Worm (Caenorhabditis elegans) whole organism, L1 larva: ENCODE results near the gene ZK856.11.

Source experiments
- C16A3.4 ChIP-seq: fragments of 150-350 bp; optimal IDR thresholded peaks from 2 replicates; lab custom pipeline; 2014; ENCODE audit warnings: missing biosample characterization, missing genetic modification characterization
- C34B4.2 ChIP-seq: sonication (generic microtip); optimal IDR thresholded peaks from 2 replicates; lab custom pipeline; 2017; ENCODE audit warnings: mild to moderate bottlenecking, missing genetic modification characterization, missing compliant biosample characterization
- F16B12.6 ChIP-seq: fragments of 150-350 bp; optimal IDR thresholded peaks from 2 replicates; lab custom pipeline; 2014; ENCODE audit warnings: missing biosample characterization, missing genetic modification characterization
- blmp-1 ChIP-seq: fragments of 150-350 bp; optimal IDR thresholded peaks from 2 replicates; lab custom pipeline; 2014; ENCODE audit warnings: missing biosample characterization, missing genetic modification characterization
- ceh-63 ChIP-seq: fragments of 200-800 bp; sonication (Bioruptor generic); optimal IDR thresholded peaks from 2 replicates; lab custom pipeline; 2018; ENCODE audit warnings: mild to moderate bottlenecking, missing genetic modification characterization, missing compliant biosample characterization
- ceh-82 ChIP-seq, 3 experiments: fragments of 150-350 bp in 1 of 3; sonication (generic microtip) in 2 of 3; optimal IDR thresholded peaks; 2 replicates each; lab custom pipeline; 2014 to 2017; ENCODE audit warnings: missing biosample characterization in 3 of 3, missing genetic modification characterization in 3 of 3
- ces-1 ChIP-seq: fragments of 150-350 bp; optimal IDR thresholded peaks from 2 replicates; lab custom pipeline; 2014; ENCODE audit warnings: missing biosample characterization, missing genetic modification reagents, missing genetic modification characterization
- dpl-1 ChIP-seq, 3 experiments: fragments of 150-350 bp in 2 of 3; sonication (generic microtip) in 1 of 3; optimal IDR thresholded peaks; 2 replicates each; lab custom pipeline; 2014 to 2017; ENCODE audit warnings: missing biosample characterization in 3 of 3, missing genetic modification characterization in 3 of 3, missing genetic modification reagents in 3 of 3
- egl-13 ChIP-seq: sonication (generic microtip); optimal IDR thresholded peaks from 2 replicates; lab custom pipeline; 2016; ENCODE audit warnings: missing genotype, missing genetic modification reagents, missing genetic modification characterization, missing compliant biosample characterization
- elt-2 ChIP-seq: sonication (generic microtip); optimal IDR thresholded peaks from 2 replicates; lab custom pipeline; 2016; ENCODE audit warnings: missing genetic modification characterization, mild to moderate bottlenecking, inconsistent platforms, missing compliant biosample characterization, missing genetic modification reagents
- ets-5 ChIP-seq: fragments of 200-800 bp; sonication (Bioruptor generic); IDR thresholded peaks from 2 replicates; pipeline ENCODE4 v1.3.6; 2022; ENCODE audit warnings: missing genetic modification characterization, missing compliant biosample characterization
- fos-1 ChIP-seq: fragments of 150-350 bp; optimal IDR thresholded peaks from 2 replicates; lab custom pipeline; 2014; ENCODE audit warnings: missing biosample characterization, missing genetic modification characterization
- grh-1 ChIP-seq: fragments of 200-800 bp; sonication (Bioruptor generic); IDR thresholded peaks from 2 replicates; pipeline ENCODE4 v1.3.6; 2022; ENCODE audit warnings: missing genetic modification reagents, missing genetic modification characterization, missing compliant biosample characterization
- hpl-2 ChIP-seq: fragments of 150-350 bp; optimal IDR thresholded peaks from 2 replicates; lab custom pipeline; 2014; ENCODE audit warnings: missing biosample characterization, missing genetic modification reagents, missing genetic modification characterization
- irx-1 ChIP-seq: sonication (generic microtip); optimal IDR thresholded peaks from 2 replicates; lab custom pipeline; 2016; ENCODE audit warnings: missing genetic modification characterization, missing compliant biosample characterization
- jun-1 ChIP-seq: fragments of 150-350 bp; optimal IDR thresholded peaks from 2 replicates; lab custom pipeline; 2014; ENCODE audit warnings: missing biosample characterization, missing genetic modification reagents, missing genetic modification characterization
- lin-14 ChIP-seq: fragments of 200-800 bp; sonication (Bioruptor generic); optimal IDR thresholded peaks from 2 replicates; lab custom pipeline; 2018; ENCODE audit warnings: mild to moderate bottlenecking, missing genetic modification characterization, moderate library complexity, missing compliant biosample characterization
- lir-3 ChIP-seq: sonication (generic microtip); optimal IDR thresholded peaks from 2 replicates; lab custom pipeline; 2016; ENCODE audit warnings: mild to moderate bottlenecking, missing genetic modification characterization, moderate library complexity, missing compliant biosample characterization; ENCODE audit not compliant: poor library complexity
- lsy-2 ChIP-seq, 2 experiments: fragments of 150-350 bp; optimal IDR thresholded peaks; 2 replicates each; lab custom pipeline; 2014; ENCODE audit warnings: missing biosample characterization in 2 of 2, missing genetic modification characterization in 2 of 2
- mab-9 ChIP-seq: fragments of 200-800 bp; sonication (Bioruptor generic); IDR thresholded peaks from 2 replicates; pipeline ENCODE4 v1.3.6; 2022; ENCODE audit warnings: missing genetic modification reagents, missing genetic modification characterization, missing compliant biosample characterization
- mep-1 ChIP-seq: fragments of 150-350 bp; optimal IDR thresholded peaks from 2 replicates; lab custom pipeline; 2014; ENCODE audit warnings: missing biosample characterization, missing genetic modification characterization
- nhr-12 ChIP-seq: sonication (generic microtip); optimal IDR thresholded peaks from 2 replicates; lab custom pipeline; 2017; ENCODE audit warnings: missing biosample characterization, missing genetic modification characterization
- nhr-237 ChIP-seq: fragments of 150-350 bp; optimal IDR thresholded peaks from 2 replicates; lab custom pipeline; 2014; ENCODE audit warnings: missing biosample characterization, missing genetic modification characterization
- nhr-28 ChIP-seq: fragments of 150-350 bp; optimal IDR thresholded peaks from 2 replicates; lab custom pipeline; 2014; ENCODE audit warnings: missing biosample characterization, missing genetic modification characterization
- nhr-47 ChIP-seq: sonication (generic microtip); optimal IDR thresholded peaks from 2 replicates; lab custom pipeline; 2016; ENCODE audit warnings: mild to moderate bottlenecking, missing genetic modification characterization, moderate library complexity, missing compliant biosample characterization
- nhr-76 ChIP-seq: sonication (generic microtip); optimal IDR thresholded peaks from 2 replicates; lab custom pipeline; 2017; ENCODE audit warnings: missing biosample characterization, missing genetic modification characterization
- nhr-84 ChIP-seq: sonication (generic microtip); optimal IDR thresholded peaks from 2 replicates; lab custom pipeline; 2017; ENCODE audit warnings: missing biosample characterization, missing genetic modification characterization
- nhr-85 ChIP-seq: sonication (generic microtip); peaks from one replicate; lab custom pipeline; 2016; ENCODE audit warnings: missing genetic modification characterization, inconsistent platforms, missing compliant biosample characterization
- nhr-90 ChIP-seq: sonication (generic microtip); optimal IDR thresholded peaks from 2 replicates; lab custom pipeline; 2016; ENCODE audit warnings: mild to moderate bottlenecking, missing genetic modification characterization, missing compliant biosample characterization; ENCODE audit not compliant: poor library complexity
- pax-3 ChIP-seq: fragments of 200-800 bp; sonication (Bioruptor generic); optimal IDR thresholded peaks from 2 replicates; lab custom pipeline; 2018; ENCODE audit warnings: mild to moderate bottlenecking, missing genetic modification characterization, moderate library complexity, missing compliant biosample characterization
- sptf-1 ChIP-seq: fragments of 150-350 bp; optimal IDR thresholded peaks from 2 replicates; lab custom pipeline; 2014; ENCODE audit warnings: missing biosample characterization, missing genetic modification characterization
- sup-37 ChIP-seq: fragments of 200-800 bp; sonication (Bioruptor generic); optimal IDR thresholded peaks from 2 replicates; lab custom pipeline; 2018; ENCODE audit warnings: mild to moderate bottlenecking, missing genetic modification characterization, missing compliant biosample characterization
- tbx-2 ChIP-seq: sonication (generic microtip); optimal IDR thresholded peaks from 2 replicates; lab custom pipeline; 2016; ENCODE audit warnings: missing genetic modification characterization, missing compliant biosample characterization
- unc-130 ChIP-seq: fragments of 150-350 bp; optimal IDR thresholded peaks from 2 replicates; lab custom pipeline; 2017; ENCODE audit warnings: missing biosample characterization, missing genetic modification characterization, inconsistent platforms
- unc-30 ChIP-seq: sonication (generic microtip); optimal IDR thresholded peaks from 2 replicates; lab custom pipeline; 2017; ENCODE audit warnings: missing biosample characterization, missing genetic modification characterization
- unc-98 ChIP-seq: fragments of 200-800 bp; sonication (Bioruptor generic); IDR thresholded peaks from 2 replicates; pipeline ENCODE4 v1.3.6; 2022; ENCODE audit warnings: missing genetic modification characterization, missing compliant biosample characterization
- zag-1 ChIP-seq: fragments of 150-350 bp; optimal IDR thresholded peaks from 2 replicates; lab custom pipeline; 2014; ENCODE audit warnings: missing biosample characterization, missing genetic modification characterization
- zip-4 ChIP-seq: fragments of 200-800 bp; sonication (Bioruptor generic); optimal IDR thresholded peaks from 2 replicates; lab custom pipeline; 2018; ENCODE audit warnings: mild to moderate bottlenecking, missing genetic modification characterization, moderate library complexity, missing compliant biosample characterization

The ZK856.11 gene

ce11 chrV:10221317-10221716 lies 16.6 kb upstream of the ZK856.11 start, which contains the start of the genes fipr-5 and fipr-9:
Gene fipr-5 (minus strand): TSS chrV:10221417.
Gene fipr-9 (plus strand): TSS chrV:10221662.
- TF ChIP-seq nhr-90 (no peak), nhr-237 (tag; lab: Kevin White, UChicago) (no peak), nhr-84 (tag; lab: Kevin White, UChicago) (no peak), F16B12.6 (no peak), dpl-1 (GFP tag; optimal IDR thresholded peaks at IDR 0.05; lab: Kevin White, UChicago) (no peak), grh-1 (no peak), sup-37 (GFP tag; lab: Kevin White, UChicago) (no peak), ceh-63 (GFP tag; lab: Kevin White, UChicago) (no peak), fos-1 (no peak), lsy-2 (tag; optimal IDR thresholded peaks at IDR 0.05; lab: Kevin White, UChicago) (no peak), nhr-47 (no peak), egl-13 (tag; lab: Kevin White, UChicago) (no peak), hpl-2 (GFP tag; lab: Kevin White, UChicago) (no peak), jun-1 (tag; lab: Kevin White, UChicago) (no peak), blmp-1 (tag; lab: Kevin White, UChicago) (no peak), unc-130 (no peak), lin-14 (GFP tag; lab: Kevin White, UChicago) (no peak)

ce11 chrV:10220605-10221004 lies 15.9 kb upstream of the ZK856.11 start, which contains the start of gene C12D8.13:
Gene C12D8.13 (minus strand): TSS chrV:10220705.
- TF ChIP-seq lsy-2 (tag; optimal IDR thresholded peaks at IDR 0.05; lab: Kevin White, UChicago), result no peak
- TF ChIP-seq, all 84 proteins: peak for 0

- no peak for TF ChIP-seq irx-1 (tag; lab: Kevin White, UChicago)
- no peak for TF ChIP-seq unc-98 (GFP tag; lab: Robert Waterston, UW)
- no peak for TF ChIP-seq pax-3 (tag; lab: Kevin White, UChicago)
- TF ChIP-seq nhr-12 (tag; lab: Kevin White, UChicago), result no peak
- TF ChIP-seq nhr-76, result no peak
- TF ChIP-seq nhr-28 (tag; lab: Kevin White, UChicago), result no peak
- no peak for TF ChIP-seq unc-30 (tag; lab: Kevin White, UChicago)
- TF ChIP-seq nhr-47, result no peak
- no peak for TF ChIP-seq mab-9 (GFP tag; lab: Robert Waterston, UW)
- TF ChIP-seq ets-5, result no peak
- TF ChIP-seq zip-4 (GFP tag; lab: Kevin White, UChicago), result no peak
- no peak for TF ChIP-seq sup-37 (GFP tag; lab: Kevin White, UChicago)
- no peak for TF ChIP-seq elt-2 (tag; lab: Kevin White, UChicago)
- no peak for TF ChIP-seq mep-1
- TF ChIP-seq C16A3.4 (tag; lab: Kevin White, UChicago), result no peak
- no peak for TF ChIP-seq lir-3 (tag; lab: Kevin White, UChicago)
- TF ChIP-seq C34B4.2 (tag; lab: Kevin White, UChicago), result no peak
- TF ChIP-seq grh-1, result no peak
- no peak for TF ChIP-seq ces-1 (GFP tag; lab: Kevin White, UChicago)
- no peak for TF ChIP-seq zag-1
These were observed 12.0 kb upstream of the ZK856.11 start, which contains the start of gene ZK856.14 for ce11 chrV:10216724-10217123. Gene ZK856.14 (plus strand): TSS chrV:10217024.

- TF ChIP-seq nhr-85 (tag; lab: Kevin White, UChicago) (no peak), lsy-2 (tag; optimal IDR thresholded peaks at IDR 0.05; lab: Kevin White, UChicago) (no peak), grh-1 (no peak), dpl-1 (GFP tag; optimal IDR thresholded peaks at IDR 0.05; lab: Kevin White, UChicago) (no peak), nhr-237 (tag; lab: Kevin White, UChicago) (no peak), nhr-90 (no peak), sptf-1 (tag; lab: Kevin White, UChicago) (no peak), ceh-82 (tag; optimal IDR thresholded peaks at IDR 0.05; lab: Kevin White, UChicago) (no peak), tbx-2 (tag; lab: Kevin White, UChicago) (no peak)
These were observed 7.9 kb upstream of the ZK856.11 start, which contains the start of gene hpo-40 for ce11 chrV:10212627-10213026. Gene hpo-40 (plus strand): TSS chrV:10212927.
